Fruit fly (Drosophila melanogaster): ENCODE data around the gene CG5011.

Gene CG5011

dm6 chr2L:1207432-1207831, 7.0 kb downstream of the CG5011 start (continued):
- TF ChIP-seq D (optimal IDR thresholded peaks at IDR 0.05) = no peak
- no peak for TF ChIP-seq D (GFP tag; optimal IDR thresholded peaks at IDR 0.05)
- peak; percentile 72 for TF ChIP-seq Rx (GFP tag; IDR thresholded peaks at IDR 0.05)
- TF ChIP-seq CG30403 (GFP tag; optimal IDR thresholded peaks at IDR 0.05) = peak; percentile 31
- no peak for TF ChIP-seq CG18619 (GFP tag; optimal IDR thresholded peaks at IDR 0.05)
- TF ChIP-seq mld (GFP tag; IDR thresholded peaks at IDR 0.05; ENCODE audit: partially characterized antibody) = no peak
- peak; percentile 51; the same call in 1 of the 3 replicates for TF ChIP-seq CG11093 (GFP tag; IDR thresholded peaks at IDR 0.05)
- TF ChIP-seq sim (GFP tag; IDR thresholded peaks at IDR 0.05) = no peak
- no peak for TF ChIP-seq CG13624 (GFP tag; optimal IDR thresholded peaks at IDR 0.05)
- TF ChIP-seq pzg (GFP tag; optimal IDR thresholded peaks at IDR 0.05) = no peak
- no peak for TF ChIP-seq ab (GFP tag; optimal IDR thresholded peaks at IDR 0.05)
- peak; percentile 43 for TF ChIP-seq CG12391 (tag; optimal IDR thresholded peaks at IDR 0.05)
- no peak for TF ChIP-seq Bdp1 (GFP tag; optimal IDR thresholded peaks at IDR 0.05)
- no peak for TF ChIP-seq MESR4 (GFP tag; optimal IDR thresholded peaks at IDR 0.05)
- peak; percentile 75 for TF ChIP-seq so (GFP tag; IDR thresholded peaks at IDR 0.05)
- peak; percentile 10 for TF ChIP-seq CG12942 (GFP tag; optimal IDR thresholded peaks at IDR 0.05)
- TF ChIP-seq crp (GFP tag; optimal IDR thresholded peaks at IDR 0.05) = no peak
- no peak for TF ChIP-seq Hr78 (GFP tag; optimal IDR thresholded peaks at IDR 0.05)
- TF ChIP-seq br (optimal IDR thresholded peaks at IDR 0.05) = no peak
- no peak for TF ChIP-seq wor (GFP tag; IDR thresholded peaks at IDR 0.05)
- peak; percentile 17 for TF ChIP-seq CG1529 (GFP tag; optimal IDR thresholded peaks at IDR 0.05)
- peak in 1 of 2 experiments; percentile 67 for TF ChIP-seq eve (GFP tag; optimal IDR thresholded peaks at IDR 0.05)
- peak; percentile 71 for TF ChIP-seq Dbx (GFP tag; IDR thresholded peaks at IDR 0.05)
- TF ChIP-seq CG18262 (tag; optimal IDR thresholded peaks at IDR 0.05) = peak; percentile 6
- no peak for TF ChIP-seq knrl (GFP tag; IDR thresholded peaks at IDR 0.05; ENCODE audit: partially characterized antibody)
- TF ChIP-seq PHDP (tag; optimal IDR thresholded peaks at IDR 0.05) = peak; percentile 59
- TF ChIP-seq CG2116 (GFP tag; optimal IDR thresholded peaks at IDR 0.05) = no peak
- TF ChIP-seq Lhr (GFP tag; optimal IDR thresholded peaks at IDR 0.05) = no peak
- peak; percentile 10 for TF ChIP-seq Dad (GFP tag; optimal IDR thresholded peaks at IDR 0.05)
- TF ChIP-seq Sry-δ (GFP tag; optimal IDR thresholded peaks at IDR 0.05) = no peak
- no peak for TF ChIP-seq CG7987 (GFP tag; optimal IDR thresholded peaks at IDR 0.05)
- peak; percentile 55 for TF ChIP-seq Meics (GFP tag; optimal IDR thresholded peaks at IDR 0.05)
- TF ChIP-seq Trl (optimal IDR thresholded peaks at IDR 0.05) = no peak
- no peak for TF ChIP-seq Trl (GFP tag; optimal IDR thresholded peaks at IDR 0.05)
- no peak for TF ChIP-seq CG3726 (GFP tag; IDR thresholded peaks at IDR 0.05)
- peak; percentile 48; the same call in 1 of the 2 replicates for TF ChIP-seq CG31224 (GFP tag; IDR thresholded peaks at IDR 0.05)
- TF ChIP-seq CG2199 (GFP tag; IDR thresholded peaks at IDR 0.05) = no peak
- TF ChIP-seq lbe (GFP tag; optimal IDR thresholded peaks at IDR 0.05) = no peak
- TF ChIP-seq onecut (GFP tag; IDR thresholded peaks at IDR 0.05) = peak; percentile 51
- TF ChIP-seq ranshi (GFP tag; IDR thresholded peaks at IDR 0.05) = peak; percentile 60
- TF ChIP-seq CG9609 (GFP tag; optimal IDR thresholded peaks at IDR 0.05) = peak; percentile 2
- peak; percentile 41 for TF ChIP-seq CG2712 (tag; optimal IDR thresholded peaks at IDR 0.05)
- peak; percentile 78 for TF ChIP-seq Ada2b (GFP tag; IDR thresholded peaks at IDR 0.05)
- TF ChIP-seq ftz-f1 (GFP tag; optimal IDR thresholded peaks at IDR 0.05) = no peak
- TF ChIP-seq CG9215 (GFP tag; IDR thresholded peaks at IDR 0.05) = peak; percentile 55
- no peak for TF ChIP-seq Spps (tag; optimal IDR thresholded peaks at IDR 0.05)
- no peak for TF ChIP-seq CG6175 (GFP tag; IDR thresholded peaks at IDR 0.05)
- TF ChIP-seq Nf-YC (tag; optimal IDR thresholded peaks at IDR 0.05) = no peak
- no peak for TF ChIP-seq amos (GFP tag; IDR thresholded peaks at IDR 0.05; ENCODE audit: partially characterized antibody)
- peak; percentile 29 for TF ChIP-seq HmgZ (tag; optimal IDR thresholded peaks at IDR 0.05)
- TF ChIP-seq gfzf (GFP tag; optimal IDR thresholded peaks at IDR 0.05) = no peak
- TF ChIP-seq NK7.1 (GFP tag; optimal IDR thresholded peaks at IDR 0.05) = no peak
- peak; percentile 64 for TF ChIP-seq Taf1 (GFP tag; IDR thresholded peaks at IDR 0.05)

Measured in whole organism, embryonic.